Worm (Caenorhabditis elegans): ENCODE data around the gene mecr-1.

mecr-1 gene

ce11 chrII:13152409-13152808 is 34.7 kb downstream of the mecr-1 start:
- TF ChIP-seq lsl-1 (GFP tag; optimal IDR thresholded peaks at IDR 0.05) (no peak), Y53G8AR.9 (GFP tag; conservative IDR thresholded peaks at IDR 0.05) (no peak), repo-1 (tag; optimal IDR thresholded peaks at IDR 0.05) (no peak), snpc-1.3 (tag; optimal IDR thresholded peaks at IDR 0.05; ENCODE audit: insufficient read depth) (no peak), egrh-3 (GFP tag; IDR thresholded peaks at IDR 0.05) (0 out of 2 replicates have a peak, but pooled peaks have one; percentile 19), zfh-2 (GFP tag; conservative IDR thresholded peaks at IDR 0.05) (0 out of 2 replicates have a peak, but pooled peaks have one; percentile 13)

- TF ChIP-seq ztf-26 (tag; optimal IDR thresholded peaks at IDR 0.05) (peak; percentile 30), hlh-12 (tag; optimal IDR thresholded peaks at IDR 0.05) (no peak), snpc-3.4 (tag; optimal IDR thresholded peaks at IDR 0.05) (no peak)
Observed at ce11 chrII:13149965-13150364, 37.1 kb downstream of the mecr-1 start.

DNA sequence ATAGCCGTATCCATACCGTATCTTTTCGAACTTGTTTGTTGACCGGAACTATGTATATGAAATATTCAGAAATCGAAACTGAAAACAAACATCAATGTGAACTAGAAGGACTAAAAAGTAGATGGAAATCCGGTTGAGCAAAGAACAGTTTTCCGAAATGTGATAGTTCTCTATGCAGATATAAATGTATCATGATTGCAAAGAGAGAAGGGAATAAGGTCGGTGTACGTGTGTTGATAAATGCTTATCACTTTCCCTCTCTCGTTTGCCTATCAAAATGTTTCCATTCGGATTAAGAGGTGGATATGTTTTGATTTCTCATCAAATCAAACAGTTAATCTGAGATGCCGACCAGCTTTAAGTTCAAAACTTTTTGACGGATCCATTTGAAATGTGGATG is 38.9 kb downstream of the mecr-1 start:
- TF ChIP-seq attf-3 (GFP tag; conservative IDR thresholded peaks at IDR 0.05), result no peak
- no peak for TF ChIP-seq egl-44 (GFP tag; IDR thresholded peaks at IDR 0.05)
- TF ChIP-seq nfyb-1 (GFP tag; IDR thresholded peaks at IDR 0.05), result no peak
- no peak for TF ChIP-seq rcor-1 (GFP tag; IDR thresholded peaks at IDR 0.05)
- no peak for TF ChIP-seq ztf-28 (GFP tag; IDR thresholded peaks at IDR 0.05)
- no peak for TF ChIP-seq ztf-25 (GFP tag; IDR thresholded peaks at IDR 0.05)
- TF ChIP-seq zfh-2 (GFP tag; conservative IDR thresholded peaks at IDR 0.05), result no peak
- TF ChIP-seq nhr-27 (tag; optimal IDR thresholded peaks at IDR 0.05), result no peak
- no peak for TF ChIP-seq egl-18 (GFP tag; IDR thresholded peaks at IDR 0.05)
- TF ChIP-seq unc-62 (GFP tag; optimal IDR thresholded peaks at IDR 0.05), result no peak
- TF ChIP-seq Y56A3A.18 (GFP tag; IDR thresholded peaks at IDR 0.05), result no peak
- no peak for TF ChIP-seq sea-2 (GFP tag; IDR thresholded peaks at IDR 0.05)
- no peak for TF ChIP-seq unc-130 (GFP tag; optimal IDR thresholded peaks at IDR 0.05)
- no peak for TF ChIP-seq die-1 (tag; optimal IDR thresholded peaks at IDR 0.05)
- TF ChIP-seq C17E4.6 (GFP tag; IDR thresholded peaks at IDR 0.05), result no peak
- no peak for TF ChIP-seq nhr-90 (tag; optimal IDR thresholded peaks at IDR 0.05)
- no peak for TF ChIP-seq ceh-27 (GFP tag; optimal IDR thresholded peaks at IDR 0.05)
- TF ChIP-seq mes-4 (tag; optimal IDR thresholded peaks at IDR 0.05), result no peak
- TF ChIP-seq lin-40 (tag; optimal IDR thresholded peaks at IDR 0.05), result no peak
- TF ChIP-seq F57A8.1 (GFP tag; optimal IDR thresholded peaks at IDR 0.05), result no peak

DNA sequence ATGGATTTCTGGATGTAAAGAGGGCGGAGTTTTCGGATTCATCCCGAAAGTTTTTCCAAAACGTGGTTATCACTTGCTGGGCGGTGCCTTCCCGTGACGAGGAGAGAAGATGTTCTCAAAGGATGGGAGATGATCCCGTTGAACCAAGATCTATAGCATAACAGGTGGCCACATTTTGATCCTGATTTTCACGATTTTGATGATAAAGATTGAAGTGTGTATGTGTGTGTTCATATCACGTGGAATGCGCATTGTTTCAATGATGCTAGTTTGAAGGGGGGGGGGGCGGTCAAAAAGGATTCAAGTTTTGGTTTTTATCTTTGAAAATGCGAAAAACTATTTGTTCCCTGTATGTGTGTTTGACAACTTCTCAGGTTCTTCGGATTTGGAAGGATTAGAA is 41.9 kb downstream of the mecr-1 start, which contains the start of gene mltn-1:
mltn-1 (minus strand) TSS at position 22 of the 400 bp plus-strand sequence.
- no peak for TF ChIP-seq madf-10 (tag; optimal IDR thresholded peaks at IDR 0.05)
- no peak for TF ChIP-seq hmg-1.2 (GFP tag; IDR thresholded peaks at IDR 0.05)
- TF ChIP-seq repo-1 (tag; optimal IDR thresholded peaks at IDR 0.05), result no peak
- TF ChIP-seq ztf-3 (GFP tag; optimal IDR thresholded peaks at IDR 0.05), result no peak
- no peak for TF ChIP-seq lin-26 (GFP tag; IDR thresholded peaks at IDR 0.05)
- no peak for TF ChIP-seq chd-7 (tag; optimal IDR thresholded peaks at IDR 0.05)
- TF ChIP-seq madf-8 (GFP tag; conservative IDR thresholded peaks at IDR 0.05), result no peak
- TF ChIP-seq bed-2 (GFP tag; IDR thresholded peaks at IDR 0.05), result no peak
- no peak for TF ChIP-seq aptf-3 (GFP tag; IDR thresholded peaks at IDR 0.05)
- no peak for TF ChIP-seq tbx-9 (tag; optimal IDR thresholded peaks at IDR 0.05; ENCODE audit: borderline replicate concordance)
- TF ChIP-seq T26A5.8 (tag; optimal IDR thresholded peaks at IDR 0.05), result no peak
- no peak for TF ChIP-seq dpff-1 (tag; optimal IDR thresholded peaks at IDR 0.05)
- no peak for TF ChIP-seq F49E8.2 (tag; optimal IDR thresholded peaks at IDR 0.05; ENCODE audit: insufficient read depth)
- no peak for TF ChIP-seq dpl-1 (GFP tag; optimal IDR thresholded peaks at IDR 0.05)
- no peak for TF ChIP-seq ama-1 (optimal IDR thresholded peaks at IDR 0.05)
- no peak for TF ChIP-seq ama-1 (GFP tag; optimal IDR thresholded peaks at IDR 0.05)
- TF ChIP-seq pbrm-1 (GFP tag; IDR thresholded peaks at IDR 0.05), result no peak
- TF ChIP-seq nhr-27 (tag; optimal IDR thresholded peaks at IDR 0.05), result no peak
- TF ChIP-seq pha-4 (tag; optimal IDR thresholded peaks at IDR 0.05), result no peak
- TF ChIP-seq akir-1 (GFP tag; optimal IDR thresholded peaks at IDR 0.05), result no peak

All from whole organism, young adult.